Fruit fly (Drosophila melanogaster) whole organism, pupa: ENCODE measurements around the gene CG2247.

Experiments used
- CG10348 ChIP-seq: fragments of 200-800 bp; sonication (Bioruptor generic); IDR thresholded peaks from 2 replicates; pipeline ENCODE4 v1.3.6; 2022; ENCODE audit warnings: missing biosample characterization, missing genetic modification characterization
- CG13204 ChIP-seq: fragments of 200-800 bp; sonication (Bioruptor generic); optimal IDR thresholded peaks from 2 replicates; lab custom pipeline; 2018; ENCODE audit warnings: missing biosample characterization, mild to moderate bottlenecking, missing genetic modification characterization, moderate library complexity
- CG14655 ChIP-seq: fragments of 200-800 bp; sonication (Bioruptor generic); optimal IDR thresholded peaks from 3 replicates; lab custom pipeline; 2017; ENCODE audit warnings: mild to moderate bottlenecking, missing biosample characterization, missing genetic modification reagents, missing genetic modification characterization
- CG32121 ChIP-seq: fragments of 200-800 bp; sonication (Bioruptor generic); IDR thresholded peaks from 2 replicates; pipeline ENCODE4 v1.3.6; 2022; ENCODE audit warnings: missing biosample characterization, missing genetic modification characterization
- CG34367 ChIP-seq: fragments of 200-800 bp; sonication (Bioruptor generic); optimal IDR thresholded peaks from 2 replicates; lab custom pipeline; 2018; ENCODE audit warnings: missing biosample characterization, mild to moderate bottlenecking, missing genetic modification characterization
- CG8159 ChIP-seq: fragments of 200-800 bp; sonication (Bioruptor generic); optimal IDR thresholded peaks from 3 replicates; lab custom pipeline; 2018; ENCODE audit warnings: missing biosample characterization, mild to moderate bottlenecking, missing genetic modification characterization, moderate library complexity
- CG8301 ChIP-seq: fragments of 200-800 bp; sonication (Bioruptor generic); optimal IDR thresholded peaks from 2 replicates; lab custom pipeline; 2018; ENCODE audit warnings: missing biosample characterization, mild to moderate bottlenecking, missing genetic modification characterization
- CG9948 ChIP-seq: fragments of 200-800 bp; sonication (Bioruptor generic); optimal IDR thresholded peaks from 2 replicates; lab custom pipeline; 2018; ENCODE audit warnings: missing biosample characterization, mild to moderate bottlenecking, missing genetic modification characterization, moderate library complexity
- Ets98B ChIP-seq: fragments of 200-800 bp; sonication (Bioruptor generic); IDR thresholded peaks from 2 replicates; pipeline ENCODE4 v1.3.6; 2022; ENCODE audit warnings: missing biosample characterization, missing genetic modification characterization
- Pif1B ChIP-seq: fragments of 200-800 bp; sonication (Bioruptor generic); optimal IDR thresholded peaks from 3 replicates; lab custom pipeline; 2016; ENCODE audit warnings: missing biosample characterization, missing genetic modification characterization
- Snoo ChIP-seq: fragments of 200-800 bp; sonication (Bioruptor generic); optimal IDR thresholded peaks from 3 replicates; lab custom pipeline; 2017; ENCODE audit warnings: missing biosample characterization, mild to moderate bottlenecking, missing genetic modification characterization, inconsistent platforms
- fd96Ca ChIP-seq: fragments of 200-800 bp; sonication (Bioruptor generic); IDR thresholded peaks from 3 replicates; pipeline ENCODE4 v1.3.6; 2022; ENCODE audit warnings: missing biosample characterization, missing genetic modification characterization

dm6 chrX:11559728-11560724 lies 51.4 kb downstream of the CG2247 start:
- TF ChIP-seq CG32121 (GFP tag; lab: Robert Waterston, UW) (peak; percentile 72), CG8301 (tag; lab: Kevin White, UChicago) (peak; percentile 80), fd96Ca (GFP tag; lab: Robert Waterston, UW) (peak; percentile 22; the same call in 1 of the 3 replicates), Snoo (tag; lab: Kevin White, UChicago) (peak; percentile 74), CG8159 (peak; percentile 90), Pif1B (GFP tag; lab: Kevin White, UChicago) (peak; percentile 53), CG10348 (GFP tag; lab: Robert Waterston, UW) (peak; percentile 43; the same call in 1 of the 2 replicates), Ets98B (peak; percentile 41), CG14655 (peak; percentile 87), CG9948 (tag; lab: Kevin White, UChicago) (peak; percentile 83), CG34367 (tag; lab: Kevin White, UChicago) (peak; percentile 73), CG13204 (GFP tag; lab: Kevin White, UChicago) (peak; percentile 50)
